Worm (Caenorhabditis elegans) whole organism, late embryonic: ENCODE results near the gene eif-2Bgamma.

Experiments used
- Y22D7AL.16 ChIP-seq: sonication (generic microtip); optimal IDR thresholded peaks from 2 replicates; lab custom pipeline; 2016; ENCODE audit warnings: missing genetic modification characterization, missing compliant biosample characterization
- ama-1 ChIP-seq: fragments of 150-350 bp; optimal IDR thresholded peaks from 2 replicates; lab custom pipeline; 2014
- ceh-48 ChIP-seq: sonication (generic microtip); optimal IDR thresholded peaks from 2 replicates; lab custom pipeline; 2016; ENCODE audit warnings: missing genetic modification characterization, inconsistent platforms, missing compliant biosample characterization
- lin-11 ChIP-seq: fragments of 200-800 bp; sonication (Bioruptor generic); optimal IDR thresholded peaks from 2 replicates; lab custom pipeline; 2018; ENCODE audit warnings: mild to moderate bottlenecking, missing genetic modification characterization, missing compliant biosample characterization
- nhr-11 ChIP-seq: fragments of 150-350 bp; optimal IDR thresholded peaks from 2 replicates; lab custom pipeline; 2014; ENCODE audit warnings: missing biosample characterization, missing genetic modification characterization
- tbx-2 ChIP-seq: sonication (generic microtip); optimal IDR thresholded peaks from 2 replicates; lab custom pipeline; 2016; ENCODE audit warnings: missing genetic modification characterization, missing compliant biosample characterization
- unc-86 ChIP-seq: sonication (generic microtip); optimal IDR thresholded peaks from 2 replicates; lab custom pipeline; 2016; ENCODE audit warnings: missing genetic modification characterization, missing compliant biosample characterization

DNA sequence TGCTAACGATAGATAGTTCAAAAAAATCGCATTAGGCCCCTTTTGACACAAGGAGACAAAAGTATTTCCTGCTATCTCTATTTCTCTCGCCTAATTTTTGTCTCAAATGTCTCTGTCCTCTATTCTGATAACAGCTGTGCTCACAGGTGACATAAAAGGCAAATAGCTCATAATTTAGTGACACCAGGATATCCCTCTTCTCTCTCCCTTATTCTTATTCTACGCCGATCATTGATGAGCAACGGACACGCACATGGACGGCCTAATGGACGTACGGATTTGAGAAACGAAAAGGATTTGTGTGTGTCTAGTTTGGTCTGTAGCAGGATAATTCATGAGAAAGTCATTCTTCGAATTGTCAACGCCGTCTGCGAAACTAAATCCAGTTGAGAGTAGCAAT, 31.5 kb downstream of the eif-2Bgamma start:
- TF ChIP-seq ceh-48 (tag; lab: Kevin White, UChicago) (no peak), ama-1 (no peak), lin-11 (no peak), tbx-2 (tag; lab: Kevin White, UChicago) (no peak), nhr-11 (tag; lab: Kevin White, UChicago) (no peak), Y22D7AL.16 (tag; lab: Kevin White, UChicago) (no peak), unc-86 (tag; lab: Kevin White, UChicago) (no peak)
